Fruit fly (Drosophila melanogaster): ENCODE results near the gene NdufV3.

- TF ChIP-seq CG10348 (GFP tag; IDR thresholded peaks at IDR 0.05), result no peak
- no peak for TF ChIP-seq Pif1B (GFP tag; optimal IDR thresholded peaks at IDR 0.05)
- TF ChIP-seq CG17806 (tag; optimal IDR thresholded peaks at IDR 0.05), result no peak
- no peak for TF ChIP-seq Ets98B (GFP tag; IDR thresholded peaks at IDR 0.05)
- TF ChIP-seq CG9948 (tag; optimal IDR thresholded peaks at IDR 0.05), result peak; percentile 2
- no peak for TF ChIP-seq rn (GFP tag; IDR thresholded peaks at IDR 0.05)
- TF ChIP-seq gl (tag; optimal IDR thresholded peaks at IDR 0.05), result no peak
- TF ChIP-seq CG12605 (GFP tag; IDR thresholded peaks at IDR 0.05), result no peak
- no peak for TF ChIP-seq CG4496 (GFP tag; IDR thresholded peaks at IDR 0.05)
- no peak for TF ChIP-seq D1 (tag; optimal IDR thresholded peaks at IDR 0.05)
Observed at dm6 chrX:11378388-11378787, 28.6 kb downstream of the NdufV3 start.
